Worm (Caenorhabditis elegans): Measurements from ENCODE around the gene F46C5.9.

The F46C5.9 gene

ce11 chrII:8785875-8786274 lies 24.7 kb downstream of the F46C5.9 start (continued):
- TF ChIP-seq ceh-28 (tag; optimal IDR thresholded peaks at IDR 0.05) (peak; percentile 38), snpc-4 (tag; optimal IDR thresholded peaks at IDR 0.05) (no peak), fkh-10 (GFP tag; optimal IDR thresholded peaks at IDR 0.05) (peak; percentile 17), vab-7 (GFP tag; IDR thresholded peaks at IDR 0.05) (0 out of 2 replicates have a peak, but pooled peaks have one; percentile 9), hmg-1.1 (GFP tag; IDR thresholded peaks at IDR 0.05) (0 out of 2 replicates have a peak, but pooled peaks have one; percentile 39), daf-8 (GFP tag; IDR thresholded peaks at IDR 0.05) (no peak), hlh-30 (tag; optimal IDR thresholded peaks at IDR 0.05; ENCODE audit: insufficient read depth) (peak; percentile 82), nhr-48 (tag; optimal IDR thresholded peaks at IDR 0.05) (no peak), hif-1 (tag; optimal IDR thresholded peaks at IDR 0.05) (peak in 1 of 2 experiments; percentile 9), T26A8.4 (GFP tag; IDR thresholded peaks at IDR 0.05) (peak; percentile 61), mdl-1 (tag; optimal IDR thresholded peaks at IDR 0.05) (peak; percentile 62 to 76), ctbp-1 (GFP tag; IDR thresholded peaks at IDR 0.05) (0 out of 2 replicates have a peak, but pooled peaks have one; percentile 14), ZK546.5 (tag; optimal IDR thresholded peaks at IDR 0.05) (no peak), mxl-3 (GFP tag; optimal IDR thresholded peaks at IDR 0.05) (peak; percentile 37), unc-130 (GFP tag; optimal IDR thresholded peaks at IDR 0.05) (no peak), tag-97 (GFP tag; IDR thresholded peaks at IDR 0.05) (no peak)

ce11 chrII:8784235-8784928 lies 26.1 kb downstream of the F46C5.9 start:
- no peak for TF ChIP-seq lim-7 (GFP tag; IDR thresholded peaks at IDR 0.05)
- TF ChIP-seq zip-11 (GFP tag; IDR thresholded peaks at IDR 0.05), result no peak
- peak; percentile 24 for TF ChIP-seq nhr-11 (tag; optimal IDR thresholded peaks at IDR 0.05)
- TF ChIP-seq duxl-1 (tag; optimal IDR thresholded peaks at IDR 0.05; ENCODE audit: poor library complexity), result no peak
- no peak for TF ChIP-seq ceh-82 (tag; optimal IDR thresholded peaks at IDR 0.05)
- TF ChIP-seq nhr-111 (GFP tag; optimal IDR thresholded peaks at IDR 0.05), result no peak
- no peak for TF ChIP-seq ceh-28 (tag; optimal IDR thresholded peaks at IDR 0.05)
- no peak for TF ChIP-seq tra-1 (GFP tag; IDR thresholded peaks at IDR 0.05)
- TF ChIP-seq attf-4 (tag; optimal IDR thresholded peaks at IDR 0.05), result no peak
- TF ChIP-seq Y48G9A.11 (GFP tag; IDR thresholded peaks at IDR 0.05), result no peak
- TF ChIP-seq fos-1 (tag; optimal IDR thresholded peaks at IDR 0.05), result no peak
- peak in 1 of 2 experiments; percentile 41 for TF ChIP-seq lsy-2 (tag; optimal IDR thresholded peaks at IDR 0.05)
- TF ChIP-seq skn-1 (tag; optimal IDR thresholded peaks at IDR 0.05), result no peak
- peak; percentile 61 for TF ChIP-seq set-16 (GFP tag; IDR thresholded peaks at IDR 0.05)
- no peak for TF ChIP-seq nhr-41 (GFP tag; IDR thresholded peaks at IDR 0.05)
- no peak for TF ChIP-seq Y5F2A.4 (GFP tag; optimal IDR thresholded peaks at IDR 0.05)
- TF ChIP-seq mep-1 (tag; optimal IDR thresholded peaks at IDR 0.05), result peak; percentile 64
- no peak for TF ChIP-seq nhr-25 (tag; optimal IDR thresholded peaks at IDR 0.05; ENCODE audit: borderline replicate concordance, insufficient read depth)
- TF ChIP-seq hmg-1.1 (GFP tag; IDR thresholded peaks at IDR 0.05), result peak; percentile 47; the same call in 1 of the 2 replicates
- TF ChIP-seq F26F4.8 (GFP tag; conservative IDR thresholded peaks at IDR 0.05), result no peak
- TF ChIP-seq ama-1 (optimal IDR thresholded peaks at IDR 0.05), result peak; percentile 94
- TF ChIP-seq mes-2 (tag; optimal IDR thresholded peaks at IDR 0.05; ENCODE audit: poor library complexity, severe bottlenecking), result peak; percentile 26
- TF ChIP-seq lin-29 (GFP tag; IDR thresholded peaks at IDR 0.05), result no peak
- no peak for TF ChIP-seq daf-16 (GFP tag; optimal IDR thresholded peaks at IDR 0.05)
- TF ChIP-seq daf-16 (tag; optimal IDR thresholded peaks at IDR 0.05), result peak; percentile 47
- no peak for TF ChIP-seq ces-1 (GFP tag; optimal IDR thresholded peaks at IDR 0.05)
- TF ChIP-seq ceh-32 (tag; optimal IDR thresholded peaks at IDR 0.05; ENCODE audit: poor library complexity), result no peak
- TF ChIP-seq snpc-1.2 (GFP tag; IDR thresholded peaks at IDR 0.05), result no peak
- TF ChIP-seq dpl-1 (GFP tag; optimal IDR thresholded peaks at IDR 0.05), result no peak
- no peak for TF ChIP-seq nhr-6 (tag; optimal IDR thresholded peaks at IDR 0.05)
- peak; percentile 95 for TF ChIP-seq aha-1 (tag)
- TF ChIP-seq dve-1 (tag; optimal IDR thresholded peaks at IDR 0.05; ENCODE audit: insufficient read depth), result peak; percentile 57
- no peak for TF ChIP-seq dmd-8 (GFP tag; IDR thresholded peaks at IDR 0.05)
- TF ChIP-seq cey-2 (tag; optimal IDR thresholded peaks at IDR 0.05; ENCODE audit: borderline replicate concordance, insufficient read depth), result no peak
- peak; percentile 9 for TF ChIP-seq hlh-11 (tag; optimal IDR thresholded peaks at IDR 0.05)
